Fruit fly (Drosophila melanogaster) whole organism, embryonic: ENCODE measurements around the gene Gdh.

ENCODE experiments used
- ATbp ChIP-seq: fragments of 200-800 bp; sonication (Bioruptor generic); optimal IDR thresholded peaks from 2 replicates; lab custom pipeline; 2017; ENCODE audit warnings: missing biosample characterization, mild to moderate bottlenecking, missing genetic modification characterization, missing genetic modification reagents
- Adf1 ChIP-seq: fragments of 200-800 bp; sonication (Bioruptor generic); IDR thresholded peaks from 2 replicates; pipeline ENCODE4 v1.3.6; 2022; ENCODE audit warnings: missing biosample characterization, missing genetic modification characterization
- Atf3 ChIP-seq: fragments of 200-800 bp; sonication (Bioruptor generic); optimal IDR thresholded peaks from 3 replicates; lab custom pipeline; 2016; ENCODE audit warnings: missing biosample characterization, missing genetic modification characterization
- B-H1 ChIP-seq: fragments of 200-800 bp; sonication (Bioruptor generic); IDR thresholded peaks from 3 replicates; pipeline ENCODE4 v1.3.6; 2022; ENCODE audit warnings: missing biosample characterization, missing genetic modification characterization
- CG10147 ChIP-seq: fragments of 200-800 bp; sonication (Bioruptor generic); optimal IDR thresholded peaks from 2 replicates; lab custom pipeline; 2019; ENCODE audit warnings: missing biosample characterization, mild to moderate bottlenecking, missing genetic modification characterization, moderate library complexity
- CG12219 ChIP-seq: fragments of 200-800 bp; sonication (Bioruptor generic); optimal IDR thresholded peaks from 3 replicates; lab custom pipeline; 2018; ENCODE audit warnings: missing biosample characterization, mild to moderate bottlenecking, missing genetic modification characterization
- CG12299 ChIP-seq: fragments of 200-800 bp; sonication (Bioruptor generic); optimal IDR thresholded peaks from 2 replicates; lab custom pipeline; 2018; ENCODE audit warnings: missing biosample characterization, mild to moderate bottlenecking, missing genetic modification characterization
- CG1233 ChIP-seq: fragments of 200-800 bp; sonication (Bioruptor generic); optimal IDR thresholded peaks from 4 replicates; lab custom pipeline; 2018; ENCODE audit warnings: missing biosample characterization, mild to moderate bottlenecking, missing genetic modification characterization
- CG13775 ChIP-seq: fragments of 200-800 bp; sonication (Bioruptor generic); optimal IDR thresholded peaks from 3 replicates; lab custom pipeline; 2017; ENCODE audit warnings: missing biosample characterization, mild to moderate bottlenecking, missing genetic modification characterization
- CG15601 ChIP-seq: fragments of 200-800 bp; sonication (Bioruptor generic); optimal IDR thresholded peaks from 3 replicates; lab custom pipeline; 2019; ENCODE audit warnings: missing biosample characterization, mild to moderate bottlenecking, missing genetic modification characterization, moderate library complexity
- CG15696 ChIP-seq: fragments of 200-800 bp; sonication (Bioruptor generic); optimal IDR thresholded peaks from 2 replicates; lab custom pipeline; 2019; ENCODE audit warnings: missing biosample characterization, mild to moderate bottlenecking, missing genetic modification characterization, moderate library complexity
- CG1602 ChIP-seq: fragments of 200-800 bp; sonication (Bioruptor generic); optimal IDR thresholded peaks from 3 replicates; lab custom pipeline; 2016; ENCODE audit warnings: missing biosample characterization, missing genetic modification characterization
- CG16863 ChIP-seq: fragments of 200-800 bp; sonication (Bioruptor generic); optimal IDR thresholded peaks from 3 replicates; lab custom pipeline; 2016; ENCODE audit warnings: missing biosample characterization, missing genetic modification characterization
- CG17912 ChIP-seq: fragments of 200-800 bp; sonication (Bioruptor generic); optimal IDR thresholded peaks from 2 replicates; lab custom pipeline; 2018; ENCODE audit warnings: missing biosample characterization, mild to moderate bottlenecking, missing genetic modification characterization
- CG2120 ChIP-seq: fragments of 200-800 bp; sonication (Bioruptor generic); optimal IDR thresholded peaks from 3 replicates; lab custom pipeline; 2016; ENCODE audit warnings: missing biosample characterization, missing genetic modification characterization
- CG2678 ChIP-seq: fragments of 200-800 bp; sonication (Bioruptor generic); optimal IDR thresholded peaks from 3 replicates; lab custom pipeline; 2019; ENCODE audit warnings: missing biosample characterization, mild to moderate bottlenecking, missing genetic modification characterization, moderate library complexity
- CG30020 ChIP-seq: fragments of 200-800 bp; optimal IDR thresholded peaks from 2 replicates; lab custom pipeline; 2019; ENCODE audit warnings: missing biosample characterization, mild to moderate bottlenecking, missing genetic modification characterization, moderate library complexity
- CG6272 ChIP-seq: fragments of 200-800 bp; sonication (Bioruptor generic); IDR thresholded peaks from 2 replicates; pipeline ENCODE4 v1.3.6; 2022; ENCODE audit warnings: missing biosample characterization, missing genetic modification characterization
- CG7556 ChIP-seq: fragments of 200-800 bp; sonication (Bioruptor generic); optimal IDR thresholded peaks from 2 replicates; lab custom pipeline; 2017; ENCODE audit warnings: missing biosample characterization, mild to moderate bottlenecking, missing genetic modification characterization
- CG7839 ChIP-seq: fragments of 200-800 bp; sonication (Bioruptor generic); optimal IDR thresholded peaks from 3 replicates; lab custom pipeline; 2018; ENCODE audit warnings: missing biosample characterization, mild to moderate bottlenecking, missing genetic modification characterization, moderate library complexity
- CG8089 ChIP-seq: fragments of 200-800 bp; sonication (Bioruptor generic); optimal IDR thresholded peaks from 3 replicates; lab custom pipeline; 2016; ENCODE audit warnings: missing biosample characterization, missing genetic modification characterization
- CrebB ChIP-seq: fragments of 200-800 bp; sonication (Bioruptor generic); optimal IDR thresholded peaks from 3 replicates; lab custom pipeline; 2018; ENCODE audit warnings: missing biosample characterization, mild to moderate bottlenecking, missing genetic modification characterization
- Dad ChIP-seq: fragments of 200-800 bp; sonication (Bioruptor generic); optimal IDR thresholded peaks from 3 replicates; lab custom pipeline; 2016; ENCODE audit warnings: missing biosample characterization, missing genetic modification characterization
- Fer1 ChIP-seq: fragments of 200-800 bp; sonication (Bioruptor generic); optimal IDR thresholded peaks from 2 replicates; lab custom pipeline; 2017; ENCODE audit warnings: missing biosample characterization, mild to moderate bottlenecking, missing genetic modification characterization
- Fer3 ChIP-seq: fragments of 200-800 bp; sonication (Bioruptor generic); optimal IDR thresholded peaks from 2 replicates; lab custom pipeline; 2018; ENCODE audit warnings: missing biosample characterization, mild to moderate bottlenecking, missing genetic modification characterization, moderate library complexity
- GATAe ChIP-seq: fragments of 200-800 bp; sonication (Bioruptor generic); conservative IDR thresholded peaks from 2 replicates; pipeline ENCODE4 v1.3.6; 2022; ENCODE audit warnings: missing biosample characterization, missing genetic modification characterization
- Gsc ChIP-seq: fragments of 200-800 bp; sonication (Bioruptor generic); IDR thresholded peaks from 2 replicates; pipeline ENCODE4 v1.3.6; 2022; ENCODE audit warnings: missing biosample characterization, missing genetic modification characterization
- HLH54F ChIP-seq: fragments of 200-800 bp; sonication (Bioruptor generic); optimal IDR thresholded peaks from 3 replicates; lab custom pipeline; 2016; ENCODE audit warnings: missing biosample characterization, missing genetic modification characterization
- Jarid2 ChIP-seq: fragments of 200-800 bp; sonication (Bioruptor generic); optimal IDR thresholded peaks from 3 replicates; lab custom pipeline; 2017; ENCODE audit warnings: mild to moderate bottlenecking, missing biosample characterization, missing genetic modification reagents, missing genetic modification characterization
- Mes4 ChIP-seq: fragments of 200-800 bp; sonication (Bioruptor generic); optimal IDR thresholded peaks from 2 replicates; lab custom pipeline; 2016; ENCODE audit warnings: missing biosample characterization, missing genetic modification characterization
- Nf-YA ChIP-seq: fragments of 200-800 bp; sonication (Bioruptor generic); IDR thresholded peaks from 2 replicates; pipeline ENCODE4 v1.3.6; 2022; ENCODE audit warnings: missing biosample characterization, missing genetic modification characterization
- Nf-YC ChIP-seq: fragments of 200-800 bp; optimal IDR thresholded peaks from 3 replicates; lab custom pipeline; 2019; ENCODE audit warnings: missing biosample characterization, mild to moderate bottlenecking, missing genetic modification characterization, moderate library complexity
- Ptx1 ChIP-seq: fragments of 200-800 bp; sonication (Bioruptor generic); IDR thresholded peaks from 2 replicates; pipeline ENCODE4 v1.3.6; 2022; ENCODE audit warnings: missing biosample characterization, missing genetic modification characterization
- Xrp1 ChIP-seq: fragments of 200-800 bp; sonication (Bioruptor generic); IDR thresholded peaks from 2 replicates; pipeline ENCODE4 v1.3.6; 2022; ENCODE audit warnings: missing biosample characterization, missing genetic modification characterization
- bowl ChIP-seq: fragments of 200-800 bp; sonication (Bioruptor generic); IDR thresholded peaks from 2 replicates; pipeline ENCODE4 v1.3.6; 2022; ENCODE audit warnings: missing biosample characterization, missing genetic modification characterization
- dan ChIP-seq: fragments of 200-800 bp; sonication (Bioruptor generic); IDR thresholded peaks from 2 replicates; pipeline ENCODE4 v1.3.6; 2022; ENCODE audit warnings: missing biosample characterization, missing genetic modification characterization
- dpn ChIP-seq, 2 experiments: fragments of 200-800 bp; sonication (Bioruptor generic); optimal IDR thresholded peaks; 3 replicates each; lab custom pipeline; 2016; ENCODE audit warnings: missing biosample characterization in 2 of 2, missing genetic modification characterization in 2 of 2
- gsb-n ChIP-seq: fragments of 200-800 bp; sonication (Bioruptor generic); optimal IDR thresholded peaks from 3 replicates; lab custom pipeline; 2018; ENCODE audit warnings: missing biosample characterization, mild to moderate bottlenecking, missing genetic modification characterization
- hb ChIP-seq: fragments of 200-800 bp; sonication (Bioruptor generic); IDR thresholded peaks from 3 replicates; pipeline ENCODE4 v1.3.6; 2022; ENCODE audit warnings: missing biosample characterization, missing genetic modification characterization; ENCODE audit not compliant: partially characterized antibody
- odd ChIP-seq: fragments of 200-800 bp; sonication (Bioruptor generic); optimal IDR thresholded peaks from 2 replicates; lab custom pipeline; 2017; ENCODE audit warnings: missing biosample characterization, mild to moderate bottlenecking, missing genetic modification characterization
- otp ChIP-seq: fragments of 200-800 bp; sonication (Bioruptor generic); IDR thresholded peaks from 3 replicates; pipeline ENCODE4, ENCODE4 v1.3.6; 2022; ENCODE audit warnings: missing biosample characterization, missing genetic modification characterization
- pfk ChIP-seq: fragments of 200-800 bp; sonication (Bioruptor generic); optimal IDR thresholded peaks from 2 replicates; lab custom pipeline; 2018; ENCODE audit warnings: missing biosample characterization, mild to moderate bottlenecking, missing genetic modification characterization, moderate library complexity
- pita ChIP-seq: fragments of 200-800 bp; sonication (Bioruptor generic); optimal IDR thresholded peaks from 2 replicates; lab custom pipeline; 2017; ENCODE audit warnings: missing biosample characterization, mild to moderate bottlenecking, missing genetic modification characterization
- rib ChIP-seq: fragments of 200-800 bp; sonication (Bioruptor generic); IDR thresholded peaks from 2 replicates; pipeline ENCODE4 v1.3.6; 2022; ENCODE audit warnings: missing biosample characterization, missing genetic modification characterization
- row ChIP-seq: fragments of 200-800 bp; sonication (Bioruptor generic); IDR thresholded peaks from 3 replicates; pipeline ENCODE4 v1.3.6; 2022; ENCODE audit warnings: missing biosample characterization, missing genetic modification characterization
- sisA ChIP-seq: fragments of 200-800 bp; sonication (Bioruptor generic); IDR thresholded peaks from 2 replicates; pipeline ENCODE4 v1.3.6; 2022; ENCODE audit warnings: missing biosample characterization, missing genetic modification characterization
- slou ChIP-seq: fragments of 200-800 bp; sonication (Bioruptor generic); optimal IDR thresholded peaks from 3 replicates; lab custom pipeline; 2016; ENCODE audit warnings: missing biosample characterization, missing genetic modification characterization
- sna ChIP-seq: fragments of 200-800 bp; sonication (Bioruptor generic); IDR thresholded peaks from 2 replicates; pipeline ENCODE4 v1.3.6; 2022; ENCODE audit warnings: missing biosample characterization, missing genetic modification characterization; ENCODE audit not compliant: partially characterized antibody
- sr ChIP-seq: fragments of 200-800 bp; sonication (Bioruptor generic); IDR thresholded peaks from 3 replicates; pipeline ENCODE4 v1.3.6; 2022; ENCODE audit warnings: missing biosample characterization, missing genetic modification characterization
- trh ChIP-seq: fragments of 200-800 bp; sonication (Bioruptor generic); optimal IDR thresholded peaks from 2 replicates; lab custom pipeline; 2016; ENCODE audit warnings: missing biosample characterization, missing genetic modification characterization

Gene Gdh

dm6 chr3R:23941643-23942424 lies 1.1 kb downstream of the Gdh start (continued):
- TF ChIP-seq slou (GFP tag; lab: Kevin White, UChicago): no peak
- no peak for TF ChIP-seq sr (GFP tag; lab: Robert Waterston, UW)
- TF ChIP-seq CG1233: no peak
- TF ChIP-seq trh: no peak
- TF ChIP-seq Gsc (GFP tag; lab: Robert Waterston, UW): no peak
- peak; percentile 30 for TF ChIP-seq Fer3 (tag; lab: Kevin White, UChicago)
- no peak for TF ChIP-seq B-H1 (GFP tag; lab: Robert Waterston, UW)
- no peak for TF ChIP-seq CG6272 (GFP tag; lab: Robert Waterston, UW)
- no peak for TF ChIP-seq Mes4
- TF ChIP-seq Nf-YA (GFP tag; lab: Robert Waterston, UW): no peak
- no peak for TF ChIP-seq CG15601 (tag; lab: Kevin White, UChicago)
- TF ChIP-seq pfk (GFP tag; lab: Kevin White, UChicago): no peak
- no peak for TF ChIP-seq CG12299
- no peak for TF ChIP-seq Dad (GFP tag; lab: Kevin White, UChicago)
- no peak for TF ChIP-seq HLH54F (GFP tag; lab: Kevin White, UChicago)
- no peak for TF ChIP-seq Atf3 (GFP tag; lab: Kevin White, UChicago)
- peak; percentile 42 for TF ChIP-seq CG2678 (tag; lab: Kevin White, UChicago)
- TF ChIP-seq otp (GFP tag; lab: Robert Waterston, UW): 0 out of 3 replicates have a peak, but pooled peaks have one; percentile 53
- no peak for TF ChIP-seq bowl (GFP tag; lab: Robert Waterston, UW)
- TF ChIP-seq Nf-YC: no peak
- no peak for TF ChIP-seq gsb-n (tag; lab: Kevin White, UChicago)
- peak; percentile 1 for TF ChIP-seq ATbp
- no peak for TF ChIP-seq CG17912 (GFP tag; lab: Kevin White, UChicago)
- TF ChIP-seq CG1602: peak; percentile 25
- peak; percentile 26; the same call in 1 of the 2 replicates for TF ChIP-seq Adf1 (GFP tag; lab: Robert Waterston, UW)
- no peak for TF ChIP-seq hb (GFP tag; lab: Robert Waterston, UW)
- TF ChIP-seq row (GFP tag; lab: Robert Waterston, UW): peak; percentile 65
- peak; percentile 50 for TF ChIP-seq CG7839 (tag; lab: Kevin White, UChicago)
- TF ChIP-seq Xrp1 (GFP tag; lab: Robert Waterston, UW): peak; percentile 50; the same call in 1 of the 2 replicates
- no peak for TF ChIP-seq sisA (GFP tag; lab: Robert Waterston, UW)
- no peak for TF ChIP-seq CG15696 (tag; lab: Kevin White, UChicago)
- TF ChIP-seq CG8089 (GFP tag; lab: Kevin White, UChicago): no peak
- no peak for TF ChIP-seq CG12219 (GFP tag; lab: Kevin White, UChicago)
- no peak for TF ChIP-seq odd (GFP tag; lab: Kevin White, UChicago)
- no peak for TF ChIP-seq Fer1 (GFP tag; lab: Kevin White, UChicago)
- TF ChIP-seq dan (GFP tag; lab: Robert Waterston, UW): no peak
- TF ChIP-seq rib: peak; percentile 54; the same call in 1 of the 2 replicates
- peak; percentile 23 for TF ChIP-seq CG7556 (GFP tag; lab: Kevin White, UChicago)
- TF ChIP-seq pita (GFP tag; lab: Kevin White, UChicago): no peak
- TF ChIP-seq dpn (GFP tag; optimal IDR thresholded peaks at IDR 0.05; lab: Kevin White, UChicago): peak; percentile 6 to 42
- TF ChIP-seq CG30020 (tag; lab: Kevin White, UChicago): no peak
- peak; percentile 52 for TF ChIP-seq Ptx1 (GFP tag; lab: Robert Waterston, UW)
- TF ChIP-seq CrebB (tag; lab: Kevin White, UChicago): no peak
- no peak for TF ChIP-seq GATAe (GFP tag; lab: Robert Waterston, UW)
- TF ChIP-seq CG13775: peak; percentile 19
- no peak for TF ChIP-seq Jarid2 (GFP tag; lab: Kevin White, UChicago)
- TF ChIP-seq CG10147 (GFP tag; lab: Kevin White, UChicago): no peak
- peak; percentile 68 for TF ChIP-seq CG2120 (GFP tag; lab: Kevin White, UChicago)
- TF ChIP-seq CG16863 (GFP tag; lab: Kevin White, UChicago): peak; percentile 40
- TF ChIP-seq sna (GFP tag; lab: Robert Waterston, UW): no peak
